Worm (Caenorhabditis elegans): ENCODE measurements around the gene lsm-1.

DNA sequence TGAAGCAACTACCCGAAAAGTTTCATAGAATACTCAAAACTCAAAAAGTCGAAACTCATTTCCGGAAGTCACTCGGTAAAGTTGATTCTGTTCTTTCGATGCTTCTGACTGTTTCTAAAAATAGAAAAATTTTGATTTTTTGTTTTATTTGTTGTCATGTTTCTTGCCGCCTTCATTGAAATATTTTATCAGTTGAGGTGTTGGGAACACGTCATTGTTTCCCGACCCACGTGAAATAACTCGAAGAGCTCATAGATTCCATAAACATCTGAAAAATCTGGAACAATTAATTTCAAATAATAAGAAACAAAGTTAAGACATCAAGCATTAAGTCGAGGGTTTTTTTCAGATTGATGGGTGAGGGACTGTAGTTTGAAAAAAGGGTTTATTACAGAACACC is 28.2 kb downstream of the lsm-1 start:
- TF ChIP-seq ztf-4 (tag; optimal IDR thresholded peaks at IDR 0.05) = no peak
- TF ChIP-seq nhr-25 (tag; optimal IDR thresholded peaks at IDR 0.05) = no peak
- TF ChIP-seq elt-3 (tag; optimal IDR thresholded peaks at IDR 0.05) = no peak
- no peak for TF ChIP-seq ama-1 (optimal IDR thresholded peaks at IDR 0.05)
- no peak for TF ChIP-seq zag-1 (tag; optimal IDR thresholded peaks at IDR 0.05)
- TF ChIP-seq unc-62 (GFP tag; optimal IDR thresholded peaks at IDR 0.05) = no peak
- TF ChIP-seq sea-2 (GFP tag; optimal IDR thresholded peaks at IDR 0.05) = no peak
- TF ChIP-seq skn-1 (tag; optimal IDR thresholded peaks at IDR 0.05) = no peak
- TF ChIP-seq eor-1 (tag; optimal IDR thresholded peaks at IDR 0.05) = no peak
- no peak for TF ChIP-seq pha-4 (tag; optimal IDR thresholded peaks at IDR 0.05)
- no peak for TF ChIP-seq snpc-4 (tag; optimal IDR thresholded peaks at IDR 0.05)
- TF ChIP-seq unc-39 (tag; optimal IDR thresholded peaks at IDR 0.05) = no peak
